Worm (Caenorhabditis elegans) whole organism, L4/young adult: Measurements from ENCODE around the gene Y4C6A.4.

Experiments used
- W03F9.2 ChIP-seq: fragments of 150-350 bp; optimal IDR thresholded peaks from 2 replicates; lab custom pipeline; 2014; ENCODE audit warnings: missing biosample characterization, missing genetic modification characterization
- him-1 ChIP-seq: sonication (generic microtip); optimal IDR thresholded peaks from 2 replicates; lab custom pipeline; 2016; ENCODE audit warnings: missing genotype, missing genetic modification reagents, missing genetic modification characterization, missing compliant biosample characterization

ce11 chrIV:5415696-5416095 is 37.1 kb upstream of the Y4C6A.4 start, which contains the start of gene spp-7:
- TF ChIP-seq him-1 (tag; lab: Kevin White, UChicago) (no peak), W03F9.2 (tag; lab: Kevin White, UChicago) (no peak)
